Fruit fly (Drosophila melanogaster) whole organism, prepupa: ENCODE results near the gene Nepl16.

ENCODE experiments used
- CG10631 ChIP-seq: fragments of 200-800 bp; sonication (Bioruptor generic); optimal IDR thresholded peaks from 2 replicates; lab custom pipeline; 2016; ENCODE audit warnings: missing biosample characterization, missing genetic modification characterization
- CG11294 ChIP-seq: fragments of 200-800 bp; sonication (Bioruptor generic); IDR thresholded peaks from 2 replicates; pipeline ENCODE4 v1.3.6; 2022; ENCODE audit warnings: missing biosample characterization, missing genetic modification characterization
- CG11902 ChIP-seq: fragments of 200-800 bp; sonication (Bioruptor generic); optimal IDR thresholded peaks from 3 replicates; lab custom pipeline; 2016; ENCODE audit warnings: missing biosample characterization, missing genetic modification characterization
- CG1621 ChIP-seq: fragments of 200-800 bp; sonication (Bioruptor generic); optimal IDR thresholded peaks from 3 replicates; lab custom pipeline; 2018; ENCODE audit warnings: missing biosample characterization, mild to moderate bottlenecking, missing genetic modification characterization
- CG16779 ChIP-seq: fragments of 200-800 bp; sonication (Bioruptor generic); optimal IDR thresholded peaks from 3 replicates; lab custom pipeline; 2017; ENCODE audit warnings: missing biosample characterization, mild to moderate bottlenecking, missing genetic modification characterization
- CG34406 ChIP-seq: fragments of 200-800 bp; sonication (Bioruptor generic); optimal IDR thresholded peaks from 3 replicates; lab custom pipeline; 2016; ENCODE audit warnings: missing biosample characterization, missing genetic modification characterization
- CG6163 ChIP-seq: fragments of 200-800 bp; sonication (Bioruptor generic); IDR thresholded peaks from 3 replicates; pipeline ENCODE4 v1.3.6; 2022; ENCODE audit warnings: missing biosample characterization, missing genetic modification characterization
- CG6276 ChIP-seq: fragments of 200-800 bp; sonication (Bioruptor generic); optimal IDR thresholded peaks from 2 replicates; lab custom pipeline; 2017; ENCODE audit warnings: missing biosample characterization, mild to moderate bottlenecking, missing genetic modification characterization
- CG6808 ChIP-seq: fragments of 200-800 bp; sonication (Bioruptor generic); optimal IDR thresholded peaks from 3 replicates; lab custom pipeline; 2017; ENCODE audit warnings: missing biosample characterization, missing genetic modification characterization, mild to moderate bottlenecking, moderate library complexity, missing genetic modification reagents
- CG6854 ChIP-seq: fragments of 200-800 bp; sonication (Bioruptor generic); optimal IDR thresholded peaks from 2 replicates; lab custom pipeline; 2017; ENCODE audit warnings: missing biosample characterization, mild to moderate bottlenecking, missing genetic modification characterization
- CG9139 ChIP-seq: fragments of 200-800 bp; sonication (Bioruptor generic); optimal IDR thresholded peaks from 3 replicates; lab custom pipeline; 2017; ENCODE audit warnings: missing biosample characterization, mild to moderate bottlenecking, missing genetic modification characterization
- Eip75B ChIP-seq: fragments of 200-800 bp; sonication (Bioruptor generic); optimal IDR thresholded peaks from 3 replicates; lab custom pipeline; 2016; ENCODE audit warnings: missing biosample characterization, missing genetic modification characterization
- Eip93F ChIP-seq: fragments of 200-800 bp; sonication (Bioruptor generic); optimal IDR thresholded peaks from 2 replicates; lab custom pipeline; 2016; ENCODE audit warnings: missing biosample characterization, mild to moderate bottlenecking, missing genetic modification characterization
- Gug ChIP-seq: fragments of 200-800 bp; sonication (Bioruptor generic); IDR thresholded peaks from 2 replicates; pipeline ENCODE4 v1.3.6; 2022; ENCODE audit warnings: missing biosample characterization, missing genetic modification characterization
- Hr39 ChIP-seq: fragments of 200-800 bp; sonication (Bioruptor generic); optimal IDR thresholded peaks from 2 replicates; lab custom pipeline; 2016; ENCODE audit warnings: missing biosample characterization, missing genetic modification characterization
- Hr4 ChIP-seq: fragments of 200-800 bp; sonication (Bioruptor generic); optimal IDR thresholded peaks from 3 replicates; lab custom pipeline; 2016; ENCODE audit warnings: missing biosample characterization, missing genetic modification characterization
- Lpt ChIP-seq: fragments of 200-800 bp; sonication (Bioruptor generic); optimal IDR thresholded peaks from 3 replicates; lab custom pipeline; 2016; ENCODE audit warnings: missing biosample characterization, missing genetic modification characterization
- OdsH ChIP-seq: fragments of 200-800 bp; sonication (Bioruptor generic); optimal IDR thresholded peaks from 3 replicates; lab custom pipeline; 2016; ENCODE audit warnings: missing biosample characterization, missing genetic modification characterization
- Smox ChIP-seq: fragments of 200-800 bp; sonication (Bioruptor generic); optimal IDR thresholded peaks from 3 replicates; lab custom pipeline; 2016; ENCODE audit warnings: missing biosample characterization, missing genetic modification characterization
- Sox14 ChIP-seq: fragments of 200-800 bp; sonication (Bioruptor generic); optimal IDR thresholded peaks from 3 replicates; lab custom pipeline; 2016; ENCODE audit warnings: missing biosample characterization, missing genetic modification characterization
- achi ChIP-seq: fragments of 200-800 bp; sonication (Bioruptor generic); optimal IDR thresholded peaks from 3 replicates; lab custom pipeline; 2016; ENCODE audit warnings: missing biosample characterization, missing genetic modification characterization
- cyc ChIP-seq: fragments of 200-800 bp; sonication (Bioruptor generic); optimal IDR thresholded peaks from 3 replicates; lab custom pipeline; 2016; ENCODE audit warnings: missing biosample characterization, missing genetic modification characterization
- dsx ChIP-seq: fragments of 200-800 bp; optimal IDR thresholded peaks from 3 replicates; lab custom pipeline; 2019; ENCODE audit warnings: missing biosample characterization, mild to moderate bottlenecking, missing genetic modification characterization, moderate library complexity; ENCODE audit not compliant: poor library complexity, severe bottlenecking
- eg ChIP-seq: fragments of 200-800 bp; sonication (Bioruptor generic); IDR thresholded peaks from 3 replicates; pipeline ENCODE4 v1.3.6; 2022; ENCODE audit warnings: missing biosample characterization, missing genetic modification characterization
- esn ChIP-seq: fragments of 200-800 bp; sonication (Bioruptor generic); optimal IDR thresholded peaks from 2 replicates; lab custom pipeline; 2016; ENCODE audit warnings: missing biosample characterization, mild to moderate bottlenecking, missing genetic modification characterization, moderate library complexity
- fd85E ChIP-seq: fragments of 200-800 bp; sonication (Bioruptor generic); optimal IDR thresholded peaks from 3 replicates; lab custom pipeline; 2016; ENCODE audit warnings: missing biosample characterization, missing genetic modification characterization
- lz ChIP-seq: fragments of 200-800 bp; sonication (Bioruptor generic); optimal IDR thresholded peaks from 3 replicates; lab custom pipeline; 2016; ENCODE audit warnings: missing biosample characterization, missing genetic modification characterization
- salr ChIP-seq, 2 experiments: fragments of 200-800 bp; sonication (Bioruptor generic); optimal IDR thresholded peaks; 3 replicates each; lab custom pipeline; 2016 to 2018; ENCODE audit warnings: missing biosample characterization in 2 of 2, missing genetic modification characterization in 2 of 2, mild to moderate bottlenecking in 1 of 2
- spab ChIP-seq: fragments of 200-800 bp; sonication (Bioruptor generic); optimal IDR thresholded peaks from 2 replicates; lab custom pipeline; 2017; ENCODE audit warnings: missing biosample characterization, mild to moderate bottlenecking, missing genetic modification characterization, missing genetic modification reagents
- ss ChIP-seq, 2 experiments: fragments of 200-800 bp; sonication (Bioruptor generic); optimal IDR thresholded peaks; 2 replicates in 1 of 2; 3 replicates in 1 of 2; lab custom pipeline; 2017 to 2018; ENCODE audit warnings: mild to moderate bottlenecking in 2 of 2, missing biosample characterization in 2 of 2, missing genetic modification characterization in 2 of 2, moderate library complexity in 1 of 2
- vri ChIP-seq: fragments of 200-800 bp; sonication (Bioruptor generic); optimal IDR thresholded peaks from 3 replicates; lab custom pipeline; 2016; ENCODE audit warnings: missing biosample characterization, mild to moderate bottlenecking, missing genetic modification characterization

Nepl16 gene

dm6 chr3R:25122736-25123211 is 10.5 kb upstream of the Nepl16 start, which contains the start of the genes CG31510 and TTLL5:
Gene CG31510 (minus strand): TSS chr3R:25122920.
Gene TTLL5 (minus strand): TSS chr3R:25122920.
- TF ChIP-seq dsx = no peak
- TF ChIP-seq eg (GFP tag; lab: Robert Waterston, UW) = no peak
- no peak for TF ChIP-seq Sox14 (GFP tag; lab: Kevin White, UChicago)
- TF ChIP-seq OdsH (GFP tag; lab: Kevin White, UChicago) = no peak
- no peak for TF ChIP-seq CG6854 (GFP tag; lab: Kevin White, UChicago)
- TF ChIP-seq Eip93F (GFP tag; lab: Kevin White, UChicago) = no peak
- TF ChIP-seq salr (GFP tag; optimal IDR thresholded peaks at IDR 0.05; lab: Kevin White, UChicago) = no peak
- no peak for TF ChIP-seq CG1621 (tag; lab: Kevin White, UChicago)
- TF ChIP-seq, all 60 proteins: peak for 0

DNA sequence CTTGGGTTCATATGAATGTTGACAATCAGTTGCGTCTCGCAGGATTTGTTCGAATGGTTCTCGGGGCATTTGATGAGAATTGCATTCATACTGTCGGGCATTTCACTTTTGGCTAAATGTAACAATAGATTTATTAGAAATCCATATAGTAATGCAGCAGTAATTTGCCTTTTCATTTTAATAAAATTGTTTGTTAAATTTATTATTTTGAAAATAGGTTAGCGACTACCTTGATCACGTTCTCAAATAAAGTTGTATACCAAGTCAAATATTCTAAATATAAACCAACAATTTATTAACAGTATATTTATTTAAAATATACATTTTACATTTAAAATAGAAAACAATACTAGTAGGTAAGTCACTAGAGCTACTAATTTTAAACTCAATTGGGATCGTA is 3.4 kb downstream of the Nepl16 start, which contains the start of gene CG34027:
Gene CG34027, minus strand, starts transcription at position 101 of the 400 bp plus-strand sequence.
- TF ChIP-seq OdsH (GFP tag; lab: Kevin White, UChicago) (no peak), Eip93F (GFP tag; lab: Kevin White, UChicago) (no peak), CG6854 (GFP tag; lab: Kevin White, UChicago) (no peak), spab (GFP tag; lab: Kevin White, UChicago) (no peak), CG6808 (GFP tag; lab: Kevin White, UChicago) (no peak), CG6163 (GFP tag; lab: Robert Waterston, UW) (no peak), salr (GFP tag; optimal IDR thresholded peaks at IDR 0.05; lab: Kevin White, UChicago) (no peak), Hr4 (GFP tag; lab: Kevin White, UChicago) (no peak), Eip75B (GFP tag; lab: Kevin White, UChicago) (no peak), Lpt (GFP tag; lab: Kevin White, UChicago) (no peak), achi (GFP tag; lab: Kevin White, UChicago) (no peak), CG34406 (no peak), CG1621 (tag; lab: Kevin White, UChicago) (no peak), CG16779 (tag; lab: Kevin White, UChicago) (no peak), Hr39 (GFP tag; lab: Kevin White, UChicago) (no peak), esn (GFP tag; lab: Kevin White, UChicago) (no peak), CG9139 (no peak)

- TF ChIP-seq CG10631 (GFP tag; lab: Kevin White, UChicago) = no peak
- TF ChIP-seq vri = peak; percentile 57
- TF ChIP-seq CG6854 (GFP tag; lab: Kevin White, UChicago) = no peak
These were observed 10.1 kb downstream of the Nepl16 start, which contains the start of gene CG45095 for dm6 chr3R:25102253-25102652. Gene CG45095 (plus strand): TSS chr3R:25102553.

DNA sequence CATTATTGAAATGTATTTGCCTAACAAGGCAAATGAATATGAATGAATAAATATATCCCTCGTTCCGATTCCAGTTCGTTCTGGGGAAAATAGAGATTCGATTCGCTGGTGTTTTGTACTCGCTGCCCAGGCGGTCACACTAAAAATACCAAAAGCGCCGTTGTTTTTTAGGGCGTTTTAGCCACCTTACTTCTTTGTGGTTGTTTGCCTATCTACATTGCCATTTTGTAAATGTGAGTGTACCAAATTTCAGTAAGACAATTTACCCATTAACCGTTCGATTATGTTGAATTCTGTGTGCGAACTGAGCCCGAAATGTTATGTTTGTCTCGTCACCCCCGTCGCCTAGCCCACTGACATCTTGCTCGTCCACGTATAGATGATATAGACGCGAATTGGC is 14.8 kb downstream of the Nepl16 start, which contains the start of the genes CG33095 and CG33096:
Gene CG33095, plus strand, starts transcription at position 187 of the 400 bp plus-strand sequence.
Gene CG33096, plus strand, starts transcription at position 187 of the 400 bp plus-strand sequence.
- TF ChIP-seq cyc (GFP tag; lab: Kevin White, UChicago) = no peak
- TF ChIP-seq CG11294 = no peak
- peak; percentile 79 for TF ChIP-seq Sox14 (GFP tag; lab: Kevin White, UChicago)
- no peak for TF ChIP-seq Lpt (GFP tag; lab: Kevin White, UChicago)
- no peak for TF ChIP-seq Gug (GFP tag; lab: Robert Waterston, UW)

- TF ChIP-seq dsx (no peak), cyc (GFP tag; lab: Kevin White, UChicago) (no peak), Hr39 (GFP tag; lab: Kevin White, UChicago) (no peak), fd85E (GFP tag; lab: Kevin White, UChicago) (no peak), CG1621 (tag; lab: Kevin White, UChicago) (peak; percentile 87), CG6276 (GFP tag; lab: Kevin White, UChicago) (no peak), ss (GFP tag; optimal IDR thresholded peaks at IDR 0.05; lab: Kevin White, UChicago) (peak in 1 of 2 experiments; percentile 32), CG11902 (GFP tag; lab: Kevin White, UChicago) (no peak), Eip93F (GFP tag; lab: Kevin White, UChicago) (no peak), Eip75B (GFP tag; lab: Kevin White, UChicago) (no peak), lz (GFP tag; lab: Kevin White, UChicago) (no peak), Gug (GFP tag; lab: Robert Waterston, UW) (no peak), Lpt (GFP tag; lab: Kevin White, UChicago) (no peak), Smox (no peak), CG34406 (no peak), CG6808 (GFP tag; lab: Kevin White, UChicago) (no peak), spab (GFP tag; lab: Kevin White, UChicago) (no peak)
These were observed 17.7 kb downstream of the Nepl16 start, which contains the start of gene fd96Cb for dm6 chr3R:25094639-25095038. Gene fd96Cb (plus strand): TSS chr3R:25095012.
